Fruit fly (Drosophila melanogaster) whole organism, embryonic: ENCODE results near the gene Sar1.

Experiments used
- Blimp-1 ChIP-seq: fragments of 200-800 bp; sonication (Bioruptor generic); optimal IDR thresholded peaks from 3 replicates; lab custom pipeline; 2018; ENCODE audit warnings: missing biosample characterization, missing genetic modification characterization, mild to moderate bottlenecking, moderate library complexity, missing genetic modification reagents
- CG10267 ChIP-seq: fragments of 200-800 bp; sonication (Bioruptor generic); optimal IDR thresholded peaks from 2 replicates; lab custom pipeline; 2018; ENCODE audit warnings: missing biosample characterization, mild to moderate bottlenecking, missing genetic modification characterization, moderate library complexity
- CG11695 ChIP-seq: fragments of 200-800 bp; sonication (Bioruptor generic); IDR thresholded peaks from 3 replicates; pipeline ENCODE4 v1.3.6; 2022; ENCODE audit warnings: missing biosample characterization, missing genetic modification characterization
- CG12071 ChIP-seq: fragments of 200-800 bp; sonication (Bioruptor generic); optimal IDR thresholded peaks from 3 replicates; lab custom pipeline; 2018; ENCODE audit warnings: missing biosample characterization, mild to moderate bottlenecking, missing genetic modification characterization
- CG12299 ChIP-seq: fragments of 200-800 bp; sonication (Bioruptor generic); optimal IDR thresholded peaks from 2 replicates; lab custom pipeline; 2018; ENCODE audit warnings: missing biosample characterization, mild to moderate bottlenecking, missing genetic modification characterization
- CG12659 ChIP-seq: fragments of 200-800 bp; sonication (Bioruptor generic); optimal IDR thresholded peaks from 3 replicates; lab custom pipeline; 2017; ENCODE audit warnings: mild to moderate bottlenecking, missing biosample characterization, missing genetic modification reagents, missing genetic modification characterization
- CG14441 ChIP-seq: fragments of 200-800 bp; sonication (Bioruptor generic); IDR thresholded peaks from 2 replicates; pipeline ENCODE4 v1.3.6; 2022; ENCODE audit warnings: missing biosample characterization, missing genetic modification characterization
- CG17385 ChIP-seq: fragments of 200-800 bp; sonication (Bioruptor generic); optimal IDR thresholded peaks from 3 replicates; lab custom pipeline; 2018; ENCODE audit warnings: missing biosample characterization, mild to moderate bottlenecking, missing genetic modification characterization
- CG17912 ChIP-seq: fragments of 200-800 bp; sonication (Bioruptor generic); optimal IDR thresholded peaks from 2 replicates; lab custom pipeline; 2018; ENCODE audit warnings: missing biosample characterization, mild to moderate bottlenecking, missing genetic modification characterization
- CG2875 ChIP-seq: fragments of 200-800 bp; sonication (Bioruptor generic); optimal IDR thresholded peaks from 2 replicates; lab custom pipeline; 2017; ENCODE audit warnings: missing biosample characterization, mild to moderate bottlenecking, missing genetic modification characterization, missing genetic modification reagents
- CG31441 ChIP-seq: fragments of 200-800 bp; sonication (Bioruptor generic); IDR thresholded peaks from 2 replicates; pipeline ENCODE4 v1.3.6; 2022; ENCODE audit warnings: missing biosample characterization, missing genetic modification characterization
- CG4328 ChIP-seq: fragments of 200-800 bp; sonication (Bioruptor generic); optimal IDR thresholded peaks from 3 replicates; lab custom pipeline; 2017; ENCODE audit warnings: missing biosample characterization, missing genetic modification reagents, missing genetic modification characterization
- CG4360 ChIP-seq: fragments of 200-800 bp; sonication (Bioruptor generic); IDR thresholded peaks from 2 replicates; pipeline ENCODE4 v1.3.6; 2022; ENCODE audit warnings: missing biosample characterization, missing genetic modification characterization
- CG8290 ChIP-seq, 3 experiments: fragments of 200-800 bp; sonication (Bioruptor generic); optimal IDR thresholded peaks; 2 replicates each; lab custom pipeline; 2016 to 2019; ENCODE audit warnings: missing biosample characterization in 3 of 3, missing genetic modification characterization in 3 of 3, mild to moderate bottlenecking in 2 of 3, moderate library complexity in 1 of 3
- CG8478 ChIP-seq: fragments of >200 bp; optimal IDR thresholded peaks from 2 replicates; lab custom pipeline; 2018
- D ChIP-seq, 2 experiments: fragments of 200-800 bp in 1 of 2; fragments of >200 bp in 1 of 2; sonication (Bioruptor generic) in 1 of 2; optimal IDR thresholded peaks; 2 replicates in 1 of 2; 3 replicates in 1 of 2; lab custom pipeline; 2017; ENCODE audit warnings: mild to moderate bottlenecking in 1 of 2, missing biosample characterization in 1 of 2, missing genetic modification characterization in 1 of 2, missing genetic modification reagents in 1 of 2
- Dll ChIP-seq: fragments of 200-800 bp; sonication (Bioruptor generic); IDR thresholded peaks from 4 replicates; pipeline ENCODE4 v1.3.6; 2022; ENCODE audit warnings: missing biosample characterization, missing genetic modification characterization; ENCODE audit not compliant: partially characterized antibody
- ERR ChIP-seq: fragments of 200-800 bp; sonication (Bioruptor generic); optimal IDR thresholded peaks from 2 replicates; lab custom pipeline; 2016; ENCODE audit warnings: missing biosample characterization, missing genetic modification characterization
- Fer2 ChIP-seq: fragments of 200-800 bp; sonication (Bioruptor generic); optimal IDR thresholded peaks from 2 replicates; lab custom pipeline; 2018; ENCODE audit warnings: missing biosample characterization, mild to moderate bottlenecking, missing genetic modification characterization, moderate library complexity
- Kr ChIP-seq: fragments of 200-800 bp; sonication (Bioruptor generic); optimal IDR thresholded peaks from 2 replicates; lab custom pipeline; 2017; ENCODE audit warnings: missing biosample characterization, mild to moderate bottlenecking, missing genetic modification characterization
- Lpt ChIP-seq: fragments of >200 bp; optimal IDR thresholded peaks from 2 replicates; lab custom pipeline; 2018; ENCODE audit warnings: missing biosample characterization, missing genetic modification characterization
- Med ChIP-seq: fragments of 200-800 bp; sonication (Bioruptor generic); peaks from one replicate; lab custom pipeline; 2016; ENCODE audit warnings: missing biosample characterization, missing genetic modification characterization, mild to moderate bottlenecking, inconsistent platforms, moderate library complexity
- NFAT ChIP-seq: fragments of 200-800 bp; sonication (Bioruptor generic); IDR thresholded peaks from 2 replicates; pipeline ENCODE4 v1.3.6; 2022; ENCODE audit warnings: missing biosample characterization, missing genetic modification characterization
- Opbp ChIP-seq: fragments of 200-800 bp; sonication (Bioruptor generic); IDR thresholded peaks from 3 replicates; pipeline ENCODE4 v1.3.6; 2022; ENCODE audit warnings: missing biosample characterization, missing genetic modification characterization; ENCODE audit not compliant: partially characterized antibody
- PHDP ChIP-seq: fragments of 200-800 bp; sonication (Bioruptor generic); optimal IDR thresholded peaks from 3 replicates; lab custom pipeline; 2018; ENCODE audit warnings: missing biosample characterization, mild to moderate bottlenecking, missing genetic modification characterization, moderate library complexity
- Ptx1 ChIP-seq: fragments of 200-800 bp; sonication (Bioruptor generic); IDR thresholded peaks from 2 replicates; pipeline ENCODE4 v1.3.6; 2022; ENCODE audit warnings: missing biosample characterization, missing genetic modification characterization
- Xrp1 ChIP-seq: fragments of 200-800 bp; sonication (Bioruptor generic); IDR thresholded peaks from 2 replicates; pipeline ENCODE4 v1.3.6; 2022; ENCODE audit warnings: missing biosample characterization, missing genetic modification characterization
- abd-A ChIP-seq: fragments of 200-800 bp; sonication (Bioruptor generic); optimal IDR thresholded peaks from 3 replicates; lab custom pipeline; 2019; ENCODE audit warnings: missing biosample characterization, mild to moderate bottlenecking, missing genetic modification characterization, moderate library complexity
- al ChIP-seq: fragments of 200-800 bp; sonication (Bioruptor generic); IDR thresholded peaks from 2 replicates; pipeline ENCODE4 v1.3.6; 2022; ENCODE audit warnings: missing biosample characterization, missing genetic modification characterization
- ara ChIP-seq: fragments of 200-800 bp; sonication (Bioruptor generic); IDR thresholded peaks from 2 replicates; pipeline ENCODE4 v1.3.6; 2022; ENCODE audit warnings: missing biosample characterization, missing genetic modification characterization
- crp ChIP-seq, 2 experiments: fragments of 200-800 bp; sonication (Bioruptor generic); optimal IDR thresholded peaks; 2 replicates in 1 of 2; 3 replicates in 1 of 2; lab custom pipeline; 2017; ENCODE audit warnings: missing biosample characterization in 2 of 2, missing genetic modification characterization in 2 of 2, mild to moderate bottlenecking in 1 of 2, moderate library complexity in 1 of 2
- cwo ChIP-seq: fragments of 200-800 bp; sonication (Bioruptor generic); optimal IDR thresholded peaks from 3 replicates; lab custom pipeline; 2017; ENCODE audit warnings: missing biosample characterization, missing genetic modification characterization, mild to moderate bottlenecking, moderate library complexity, missing genetic modification reagents
- dimm ChIP-seq: fragments of 200-800 bp; sonication (Bioruptor generic); IDR thresholded peaks from 2 replicates; pipeline ENCODE4 v1.3.6; 2022; ENCODE audit warnings: missing biosample characterization, missing genetic modification characterization
- dmrt11E ChIP-seq: fragments of 200-800 bp; sonication (Bioruptor generic); optimal IDR thresholded peaks from 3 replicates; lab custom pipeline; 2018; ENCODE audit warnings: missing biosample characterization, mild to moderate bottlenecking, missing genetic modification characterization, moderate library complexity
- ewg ChIP-seq: fragments of 200-800 bp; sonication (Bioruptor generic); optimal IDR thresholded peaks from 3 replicates; lab custom pipeline; 2017; ENCODE audit warnings: mild to moderate bottlenecking, missing biosample characterization, missing genetic modification reagents, missing genetic modification characterization
- gcm2 ChIP-seq: fragments of 200-800 bp; sonication (Bioruptor generic); optimal IDR thresholded peaks from 2 replicates; lab custom pipeline; 2016; ENCODE audit warnings: missing biosample characterization, missing genetic modification characterization
- grau ChIP-seq: fragments of 200-800 bp; optimal IDR thresholded peaks from 3 replicates; lab custom pipeline; 2019; ENCODE audit warnings: missing biosample characterization, mild to moderate bottlenecking, missing genetic modification characterization, moderate library complexity
- ind ChIP-seq: fragments of 200-800 bp; sonication (Bioruptor generic); optimal IDR thresholded peaks from 3 replicates; lab custom pipeline; 2016; ENCODE audit warnings: missing biosample characterization, missing genetic modification characterization
- mld ChIP-seq: fragments of 200-800 bp; sonication (Bioruptor generic); IDR thresholded peaks from 3 replicates; pipeline ENCODE4 v1.3.6; 2022; ENCODE audit warnings: missing biosample characterization, missing genetic modification characterization; ENCODE audit not compliant: partially characterized antibody
- nerfin-1 ChIP-seq: fragments of 200-800 bp; sonication (Bioruptor generic); optimal IDR thresholded peaks from 3 replicates; lab custom pipeline; 2019; ENCODE audit warnings: missing biosample characterization, mild to moderate bottlenecking, missing genetic modification characterization, moderate library complexity
- pfk ChIP-seq: fragments of 200-800 bp; sonication (Bioruptor generic); optimal IDR thresholded peaks from 2 replicates; lab custom pipeline; 2018; ENCODE audit warnings: missing biosample characterization, mild to moderate bottlenecking, missing genetic modification characterization, moderate library complexity
- pzg ChIP-seq: fragments of 200-800 bp; sonication (Bioruptor generic); optimal IDR thresholded peaks from 3 replicates; lab custom pipeline; 2018; ENCODE audit warnings: missing biosample characterization, mild to moderate bottlenecking, missing genetic modification characterization, moderate library complexity
- run ChIP-seq: fragments of 200-800 bp; sonication (Bioruptor generic); optimal IDR thresholded peaks from 3 replicates; lab custom pipeline; 2018; ENCODE audit warnings: missing biosample characterization, mild to moderate bottlenecking, missing genetic modification characterization
- sd ChIP-seq: fragments of 200-800 bp; sonication (Bioruptor generic); optimal IDR thresholded peaks from 3 replicates; lab custom pipeline; 2018; ENCODE audit warnings: missing biosample characterization, mild to moderate bottlenecking, missing genetic modification characterization, moderate library complexity
- sim ChIP-seq: fragments of 200-800 bp; sonication (Bioruptor generic); IDR thresholded peaks from 2 replicates; pipeline ENCODE4 v1.3.6; 2022; ENCODE audit warnings: missing biosample characterization, missing genetic modification characterization
- sob ChIP-seq: fragments of 200-800 bp; sonication (Bioruptor generic); IDR thresholded peaks from 2 replicates; pipeline ENCODE4 v1.3.6; 2022; ENCODE audit warnings: missing biosample characterization, missing genetic modification characterization
- ttk ChIP-seq: fragments of 200-800 bp; sonication (Bioruptor generic); IDR thresholded peaks from 2 replicates; pipeline ENCODE4 v2.1.2; 2022; ENCODE audit warnings: missing biosample characterization, missing genetic modification characterization
- zfh2 ChIP-seq: fragments of 200-800 bp; sonication (Bioruptor generic); optimal IDR thresholded peaks from 2 replicates; lab custom pipeline; 2016; ENCODE audit warnings: missing biosample characterization, missing genetic modification characterization

The Sar1 gene

dm6 chr3R:22368077-22368776, 11.7 kb downstream of the Sar1 start (continued):
- peak; percentile 93 for TF ChIP-seq ERR
- no peak for TF ChIP-seq Lpt (GFP tag; lab: Kevin White, UChicago)
- TF ChIP-seq CG4360: 0 out of 2 replicates have a peak, but pooled peaks have one; percentile 9
- TF ChIP-seq Blimp-1 (GFP tag; lab: Kevin White, UChicago): peak; percentile 96
- peak; percentile 65 for TF ChIP-seq Med (GFP tag; lab: Kevin White, UChicago)
- no peak for TF ChIP-seq dmrt11E (tag; lab: Kevin White, UChicago)
- TF ChIP-seq crp (GFP tag; optimal IDR thresholded peaks at IDR 0.05; lab: Kevin White, UChicago): peak in 1 of 2 experiments; percentile 73
- TF ChIP-seq Xrp1 (GFP tag; lab: Robert Waterston, UW): no peak
- peak; percentile 6 for TF ChIP-seq CG17912
- TF ChIP-seq CG10267 (tag; lab: Kevin White, UChicago): no peak
- peak; percentile 92 for TF ChIP-seq ewg (GFP tag; lab: Kevin White, UChicago)
- TF ChIP-seq Fer2 (tag; lab: Kevin White, UChicago): no peak
- peak; percentile 74 for TF ChIP-seq cwo (GFP tag; lab: Kevin White, UChicago)
- TF ChIP-seq abd-A (tag; lab: Kevin White, UChicago): peak; percentile 38
- 0 out of 3 replicates have a peak, but pooled peaks have one; percentile 11 for TF ChIP-seq mld (GFP tag; lab: Robert Waterston, UW)
- TF ChIP-seq CG14441: no peak
- TF ChIP-seq pzg (GFP tag; lab: Kevin White, UChicago): peak; percentile 1
- TF ChIP-seq CG12299 (tag; lab: Kevin White, UChicago): no peak
- TF ChIP-seq NFAT (GFP tag; lab: Robert Waterston, UW): peak; percentile 24; the same call in 1 of the 2 replicates
- TF ChIP-seq ttk (GFP tag; lab: Robert Waterston, UW): no peak
- no peak for TF ChIP-seq PHDP
- TF ChIP-seq Dll (GFP tag; lab: Robert Waterston, UW): peak; percentile 75
- no peak for TF ChIP-seq CG4328 (GFP tag; lab: Kevin White, UChicago)
- no peak for TF ChIP-seq Kr
- TF ChIP-seq sd (tag; lab: Kevin White, UChicago): peak; percentile 83
- TF ChIP-seq CG11695 (GFP tag; lab: Robert Waterston, UW): no peak
- TF ChIP-seq ara (GFP tag; lab: Robert Waterston, UW): peak; percentile 10; the same call in 1 of the 2 replicates
- TF ChIP-seq sob (GFP tag; lab: Robert Waterston, UW): 0 out of 2 replicates have a peak, but pooled peaks have one; percentile 27
- TF ChIP-seq zfh2: no peak
- no peak for TF ChIP-seq grau (tag; lab: Kevin White, UChicago)
- peak; percentile 8 for TF ChIP-seq CG12071 (GFP tag; lab: Kevin White, UChicago)
- TF ChIP-seq pfk: no peak
- no peak for TF ChIP-seq dimm (GFP tag; lab: Robert Waterston, UW)
- no peak for TF ChIP-seq D (optimal IDR thresholded peaks at IDR 0.05; lab: Kevin White, UChicago)
- no peak for TF ChIP-seq D (GFP tag; optimal IDR thresholded peaks at IDR 0.05; lab: Kevin White, UChicago)
- no peak for TF ChIP-seq al (GFP tag; lab: Robert Waterston, UW)
- TF ChIP-seq CG2875 (GFP tag; lab: Kevin White, UChicago): no peak
- TF ChIP-seq gcm2 (GFP tag; lab: Kevin White, UChicago): no peak
- peak; percentile 82 for TF ChIP-seq CG8478
- TF ChIP-seq ind (GFP tag; lab: Kevin White, UChicago): no peak
- peak; percentile 35 for TF ChIP-seq CG31441 (GFP tag; lab: Robert Waterston, UW)
- no peak for TF ChIP-seq sim (GFP tag; lab: Robert Waterston, UW)
- TF ChIP-seq Ptx1 (GFP tag; lab: Robert Waterston, UW): peak; percentile 5; the same call in 1 of the 2 replicates
- TF ChIP-seq run (tag; lab: Kevin White, UChicago): no peak
- no peak for TF ChIP-seq Opbp (GFP tag; lab: Robert Waterston, UW)
- no peak for TF ChIP-seq CG8290 (GFP tag; optimal IDR thresholded peaks at IDR 0.05; lab: Kevin White, UChicago)
- peak in 1 of 2 experiments; percentile 33 for TF ChIP-seq CG8290 (tag; optimal IDR thresholded peaks at IDR 0.05; lab: Kevin White, UChicago)
- no peak for TF ChIP-seq CG17385 (GFP tag; lab: Kevin White, UChicago)
- peak; percentile 60 for TF ChIP-seq nerfin-1
- no peak for TF ChIP-seq CG12659 (GFP tag; lab: Kevin White, UChicago)
